Worm (Caenorhabditis elegans): ENCODE data around the gene C25G6.4.

DNA sequence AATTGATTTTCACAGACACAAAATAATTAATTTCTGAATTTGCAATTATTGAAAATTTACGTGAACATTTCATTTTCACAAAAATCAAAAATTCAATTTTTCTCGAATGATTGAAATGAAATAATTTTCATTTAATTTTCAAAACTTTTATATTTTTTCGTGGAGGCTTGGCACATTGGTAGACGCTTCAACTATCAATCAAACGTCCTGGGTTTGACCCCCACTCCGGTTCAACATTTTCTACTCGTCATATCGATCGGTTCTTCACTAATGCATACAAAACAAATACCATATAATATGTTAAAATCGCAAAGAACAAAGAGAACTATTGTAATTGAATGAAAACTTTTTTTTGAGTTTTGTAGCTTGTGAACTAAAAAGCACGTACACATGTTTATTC is 41.7 kb downstream of the C25G6.4 start:
- TF ChIP-seq ztf-4 (tag; optimal IDR thresholded peaks at IDR 0.05) (no peak), ceh-63 (GFP tag; optimal IDR thresholded peaks at IDR 0.05) (no peak), snpc-4 (tag; optimal IDR thresholded peaks at IDR 0.05) (no peak), sptf-1 (tag; optimal IDR thresholded peaks at IDR 0.05) (no peak), ztf-11 (tag; optimal IDR thresholded peaks at IDR 0.05) (no peak), nhr-77 (tag; optimal IDR thresholded peaks at IDR 0.05) (no peak), ceh-88 (GFP tag; IDR thresholded peaks at IDR 0.05) (no peak), zip-4 (GFP tag; optimal IDR thresholded peaks at IDR 0.05) (no peak)
